Worm (Caenorhabditis elegans) whole organism, L2 larva: Measurements from ENCODE around the gene xpb-1.

Experiments
- ama-1 ChIP-seq: fragments of 150-350 bp; optimal IDR thresholded peaks from 2 replicates; lab custom pipeline; 2018; ENCODE audit warnings: inconsistent platforms
- lsy-2 ChIP-seq, 2 experiments: fragments of 150-350 bp in 1 of 2; sonication (generic microtip) in 1 of 2; optimal IDR thresholded peaks; 2 replicates each; lab custom pipeline; 2014 to 2017; ENCODE audit warnings: missing biosample characterization in 2 of 2, missing genetic modification characterization in 2 of 2
- unc-55 ChIP-seq: fragments of 150-350 bp; sonication (generic microtip); optimal IDR thresholded peaks from 3 replicates; lab custom pipeline; 2014; ENCODE audit warnings: missing biosample characterization, missing genetic modification reagents, missing genetic modification characterization

- no peak for TF ChIP-seq lsy-2 (tag; optimal IDR thresholded peaks at IDR 0.05; lab: Kevin White, UChicago)
- no peak for TF ChIP-seq ama-1 (lab: Kevin White, UChicago)
- TF ChIP-seq unc-55: no peak
These were observed 9.0 kb downstream of the xpb-1 start for ce11 chrIII:11535453-11535852.
